Fruit fly (Drosophila melanogaster) whole organism, embryonic: ENCODE results near the gene Sfp79B.

ENCODE experiments used
- Adf1 ChIP-seq: fragments of 200-800 bp; sonication (Bioruptor generic); IDR thresholded peaks from 2 replicates; pipeline ENCODE4 v1.3.6; 2022; ENCODE audit warnings: missing biosample characterization, missing genetic modification characterization
- BEAF-32 ChIP-seq: fragments of 200-800 bp; sonication (Bioruptor generic); optimal IDR thresholded peaks from 3 replicates; lab custom pipeline; 2017; ENCODE audit warnings: missing biosample characterization, missing genetic modification characterization, mild to moderate bottlenecking, moderate library complexity, missing genetic modification reagents
- C15 ChIP-seq: fragments of 200-800 bp; sonication (Bioruptor generic); IDR thresholded peaks from 3 replicates; pipeline ENCODE4 v1.3.6; 2022; ENCODE audit warnings: missing biosample characterization, missing genetic modification characterization
- CG12219 ChIP-seq: fragments of 200-800 bp; sonication (Bioruptor generic); optimal IDR thresholded peaks from 3 replicates; lab custom pipeline; 2018; ENCODE audit warnings: missing biosample characterization, mild to moderate bottlenecking, missing genetic modification characterization
- CG12391 ChIP-seq: fragments of 200-800 bp; sonication (Bioruptor generic); optimal IDR thresholded peaks from 3 replicates; lab custom pipeline; 2018; ENCODE audit warnings: missing biosample characterization, mild to moderate bottlenecking, missing genetic modification characterization, moderate library complexity
- CG13624 ChIP-seq: fragments of 200-800 bp; sonication (Bioruptor generic); optimal IDR thresholded peaks from 2 replicates; lab custom pipeline; 2016; ENCODE audit warnings: missing biosample characterization, missing genetic modification characterization
- CG14860 ChIP-seq: fragments of 200-800 bp; sonication (Bioruptor generic); IDR thresholded peaks from 3 replicates; pipeline ENCODE4 v1.3.6; 2022; ENCODE audit warnings: missing biosample characterization, missing genetic modification characterization; ENCODE audit not compliant: partially characterized antibody
- CG15269 ChIP-seq: fragments of 200-800 bp; sonication (Bioruptor generic); optimal IDR thresholded peaks from 2 replicates; lab custom pipeline; 2018; ENCODE audit warnings: missing biosample characterization, mild to moderate bottlenecking, missing genetic modification characterization, moderate library complexity
- CG17186 ChIP-seq: fragments of 200-800 bp; sonication (Bioruptor generic); optimal IDR thresholded peaks from 3 replicates; lab custom pipeline; 2017; ENCODE audit warnings: missing biosample characterization, missing genetic modification reagents, missing genetic modification characterization
- CG17829 ChIP-seq: fragments of 200-800 bp; optimal IDR thresholded peaks from 2 replicates; lab custom pipeline; 2019; ENCODE audit warnings: missing biosample characterization, mild to moderate bottlenecking, missing genetic modification characterization, moderate library complexity
- CG1792 ChIP-seq: fragments of 200-800 bp; sonication (Bioruptor generic); optimal IDR thresholded peaks from 2 replicates; lab custom pipeline; 2016; ENCODE audit warnings: missing biosample characterization, missing genetic modification characterization
- CG18262 ChIP-seq: fragments of 200-800 bp; optimal IDR thresholded peaks from 3 replicates; lab custom pipeline; 2019; ENCODE audit warnings: missing biosample characterization, mild to moderate bottlenecking, missing genetic modification characterization, moderate library complexity
- CG18476 ChIP-seq: fragments of 200-800 bp; sonication (Bioruptor generic); optimal IDR thresholded peaks from 2 replicates; lab custom pipeline; 2016; ENCODE audit warnings: missing biosample characterization, mild to moderate bottlenecking, missing genetic modification characterization
- CG2120 ChIP-seq: fragments of 200-800 bp; sonication (Bioruptor generic); optimal IDR thresholded peaks from 3 replicates; lab custom pipeline; 2016; ENCODE audit warnings: missing biosample characterization, missing genetic modification characterization
- CG3163 ChIP-seq: fragments of 200-800 bp; sonication (Bioruptor generic); optimal IDR thresholded peaks from 3 replicates; lab custom pipeline; 2016; ENCODE audit warnings: missing biosample characterization, missing genetic modification characterization
- CG4360 ChIP-seq: fragments of 200-800 bp; sonication (Bioruptor generic); IDR thresholded peaks from 2 replicates; pipeline ENCODE4 v1.3.6; 2022; ENCODE audit warnings: missing biosample characterization, missing genetic modification characterization
- CG4424 ChIP-seq: fragments of 200-800 bp; sonication (Bioruptor generic); optimal IDR thresholded peaks from 3 replicates; lab custom pipeline; 2016; ENCODE audit warnings: missing biosample characterization, missing genetic modification characterization
- CG6791 ChIP-seq: fragments of 200-800 bp; sonication (Bioruptor generic); IDR thresholded peaks from 3 replicates; pipeline ENCODE4 v1.3.6; 2022; ENCODE audit warnings: missing biosample characterization, missing genetic modification characterization; ENCODE audit not compliant: partially characterized antibody
- CG7271 ChIP-seq: fragments of 200-800 bp; sonication (Bioruptor generic); optimal IDR thresholded peaks from 2 replicates; lab custom pipeline; 2018; ENCODE audit warnings: missing biosample characterization, mild to moderate bottlenecking, missing genetic modification characterization, moderate library complexity
- CG7357 ChIP-seq: fragments of 200-800 bp; sonication (Bioruptor generic); IDR thresholded peaks from 3 replicates; pipeline ENCODE4 v1.3.6; 2022; ENCODE audit warnings: missing biosample characterization, missing genetic modification characterization
- CG8478 ChIP-seq: fragments of >200 bp; optimal IDR thresholded peaks from 2 replicates; lab custom pipeline; 2018
- CG8924 ChIP-seq: fragments of 200-800 bp; optimal IDR thresholded peaks from 3 replicates; lab custom pipeline; 2019; ENCODE audit warnings: missing biosample characterization, mild to moderate bottlenecking, missing genetic modification characterization, moderate library complexity
- CG9932 ChIP-seq: fragments of 200-800 bp; sonication (Bioruptor generic); IDR thresholded peaks from 2 replicates; pipeline ENCODE4 v1.3.6; 2022; ENCODE audit warnings: missing biosample characterization, missing genetic modification characterization
- Chrac-16 ChIP-seq: fragments of 200-800 bp; sonication (Bioruptor generic); optimal IDR thresholded peaks from 3 replicates; lab custom pipeline; 2016; ENCODE audit warnings: missing biosample characterization, missing genetic modification characterization
- Dbx ChIP-seq: fragments of 200-800 bp; sonication (Bioruptor generic); IDR thresholded peaks from 3 replicates; pipeline ENCODE4 v1.3.6; 2022; ENCODE audit warnings: missing biosample characterization, missing genetic modification characterization
- Dfd ChIP-seq, 2 experiments: fragments of >200 bp; optimal IDR thresholded peaks; 2 replicates each; lab custom pipeline; 2017; ENCODE audit warnings: missing biosample characterization in 2 of 2, missing genetic modification characterization in 2 of 2
- E2f2 ChIP-seq: fragments of 200-800 bp; sonication (Bioruptor generic); IDR thresholded peaks from 2 replicates; pipeline ENCODE4 v1.3.6; 2022; ENCODE audit warnings: missing biosample characterization, missing genetic modification characterization
- HLH3B ChIP-seq: fragments of 200-800 bp; sonication (Bioruptor generic); IDR thresholded peaks from 2 replicates; pipeline ENCODE4 v1.3.6; 2022; ENCODE audit warnings: missing biosample characterization, missing genetic modification characterization
- HLH4C ChIP-seq: fragments of 200-800 bp; sonication (Bioruptor generic); IDR thresholded peaks from 3 replicates; pipeline ENCODE4 v1.3.6; 2022; ENCODE audit warnings: missing biosample characterization, missing genetic modification characterization; ENCODE audit not compliant: partially characterized antibody
- HLH54F ChIP-seq: fragments of 200-800 bp; sonication (Bioruptor generic); optimal IDR thresholded peaks from 3 replicates; lab custom pipeline; 2016; ENCODE audit warnings: missing biosample characterization, missing genetic modification characterization
- Hr39 ChIP-seq: fragments of >200 bp; optimal IDR thresholded peaks from 2 replicates; lab custom pipeline; 2017
- MESR4 ChIP-seq: fragments of 200-800 bp; sonication (Bioruptor generic); optimal IDR thresholded peaks from 2 replicates; lab custom pipeline; 2018; ENCODE audit warnings: missing biosample characterization, mild to moderate bottlenecking, missing genetic modification characterization, moderate library complexity
- Neu2 ChIP-seq: fragments of 200-800 bp; sonication (Bioruptor generic); optimal IDR thresholded peaks from 3 replicates; lab custom pipeline; 2016; ENCODE audit warnings: missing biosample characterization, missing genetic modification characterization, borderline replicate concordance
- Nf-YA ChIP-seq: fragments of 200-800 bp; sonication (Bioruptor generic); IDR thresholded peaks from 2 replicates; pipeline ENCODE4 v1.3.6; 2022; ENCODE audit warnings: missing biosample characterization, missing genetic modification characterization
- Opbp ChIP-seq: fragments of 200-800 bp; sonication (Bioruptor generic); IDR thresholded peaks from 3 replicates; pipeline ENCODE4 v1.3.6; 2022; ENCODE audit warnings: missing biosample characterization, missing genetic modification characterization; ENCODE audit not compliant: partially characterized antibody
- Optix ChIP-seq: fragments of 200-800 bp; sonication (Bioruptor generic); IDR thresholded peaks from 3 replicates; pipeline ENCODE4 v1.3.6; 2022; ENCODE audit warnings: missing biosample characterization, missing genetic modification characterization
- Ptx1 ChIP-seq: fragments of 200-800 bp; sonication (Bioruptor generic); IDR thresholded peaks from 2 replicates; pipeline ENCODE4 v1.3.6; 2022; ENCODE audit warnings: missing biosample characterization, missing genetic modification characterization
- bigmax ChIP-seq: fragments of 200-800 bp; sonication (Bioruptor generic); optimal IDR thresholded peaks from 2 replicates; lab custom pipeline; 2018; ENCODE audit warnings: missing biosample characterization, mild to moderate bottlenecking, missing genetic modification characterization
- chif ChIP-seq, 2 experiments: fragments of 200-800 bp; sonication (Bioruptor generic); optimal IDR thresholded peaks; 3 replicates each; lab custom pipeline; 2016; ENCODE audit warnings: missing biosample characterization in 2 of 2, missing genetic modification characterization in 2 of 2
- chinmo ChIP-seq: fragments of 200-800 bp; sonication (Bioruptor generic); IDR thresholded peaks from 4 replicates; pipeline ENCODE4 v1.3.6; 2022; ENCODE audit warnings: missing biosample characterization, missing genetic modification characterization; ENCODE audit not compliant: partially characterized antibody
- danr ChIP-seq: fragments of 200-800 bp; sonication (Bioruptor generic); IDR thresholded peaks from 2 replicates; pipeline ENCODE4 v1.3.6; 2022; ENCODE audit warnings: missing biosample characterization, missing genetic modification characterization
- dati ChIP-seq: fragments of 200-800 bp; sonication (Bioruptor generic); IDR thresholded peaks from 2 replicates; pipeline ENCODE4 v1.3.6; 2022; ENCODE audit warnings: missing biosample characterization, missing genetic modification characterization
- gfzf ChIP-seq: fragments of 200-800 bp; sonication (Bioruptor generic); optimal IDR thresholded peaks from 2 replicates; lab custom pipeline; 2016; ENCODE audit warnings: missing biosample characterization, mild to moderate bottlenecking, missing genetic modification characterization, moderate library complexity
- lmd ChIP-seq: fragments of 200-800 bp; sonication (Bioruptor generic); IDR thresholded peaks from 2 replicates; pipeline ENCODE4 v1.3.6; 2022; ENCODE audit warnings: missing biosample characterization, missing genetic modification characterization
- mam ChIP-seq: fragments of 200-800 bp; sonication (Bioruptor generic); optimal IDR thresholded peaks from 3 replicates; lab custom pipeline; 2016; ENCODE audit warnings: missing biosample characterization, missing genetic modification characterization
- nom ChIP-seq: fragments of 200-800 bp; sonication (Bioruptor generic); optimal IDR thresholded peaks from 2 replicates; lab custom pipeline; 2017; ENCODE audit warnings: missing biosample characterization, missing genetic modification characterization, mild to moderate bottlenecking, moderate library complexity, missing genetic modification reagents
- pnt ChIP-seq: fragments of 200-800 bp; sonication (Bioruptor generic); optimal IDR thresholded peaks from 3 replicates; lab custom pipeline; 2016; ENCODE audit warnings: missing biosample characterization, missing genetic modification characterization
- slou ChIP-seq: fragments of 200-800 bp; sonication (Bioruptor generic); optimal IDR thresholded peaks from 3 replicates; lab custom pipeline; 2016; ENCODE audit warnings: missing biosample characterization, missing genetic modification characterization
- stwl ChIP-seq: fragments of 200-800 bp; sonication (Bioruptor generic); optimal IDR thresholded peaks from 3 replicates; lab custom pipeline; 2018; ENCODE audit warnings: missing biosample characterization, mild to moderate bottlenecking, missing genetic modification characterization, moderate library complexity
- tll ChIP-seq, 2 experiments: fragments of 200-800 bp in 1 of 2; fragments of >200 bp in 1 of 2; sonication (Bioruptor generic) in 1 of 2; optimal IDR thresholded peaks; 2 replicates each; lab custom pipeline; 2017 to 2019; ENCODE audit warnings: missing biosample characterization in 2 of 2, missing genetic modification characterization in 2 of 2, mild to moderate bottlenecking in 1 of 2, moderate library complexity in 1 of 2
- tna ChIP-seq: fragments of 200-800 bp; sonication (Bioruptor generic); IDR thresholded peaks from 2 replicates; pipeline ENCODE4 v1.3.6; 2022; ENCODE audit warnings: missing biosample characterization, missing genetic modification characterization; ENCODE audit not compliant: partially characterized antibody

The Sfp79B gene

dm6 chr3L:22065694-22066093 is 14.4 kb upstream of the Sfp79B start, which contains the start of gene CG14561 (continued):
- peak; percentile 3 for TF ChIP-seq CG13624
- peak; percentile 92 for TF ChIP-seq CG14860 (GFP tag; lab: Robert Waterston, UW)
- TF ChIP-seq CG6791 (GFP tag; lab: Robert Waterston, UW): peak; percentile 96
- no peak for TF ChIP-seq Adf1 (GFP tag; lab: Robert Waterston, UW)
- TF ChIP-seq CG18476 (GFP tag; lab: Kevin White, UChicago): no peak
- peak; percentile 16 for TF ChIP-seq CG12391 (tag; lab: Kevin White, UChicago)
- peak; percentile 89 for TF ChIP-seq tna
- TF ChIP-seq tll (GFP tag; optimal IDR thresholded peaks at IDR 0.05; lab: Kevin White, UChicago): peak in 1 of 2 experiments; percentile 36
- TF ChIP-seq HLH3B: no peak
- TF ChIP-seq E2f2 (GFP tag; lab: Robert Waterston, UW): peak; percentile 78
- no peak for TF ChIP-seq C15 (GFP tag; lab: Robert Waterston, UW)
- no peak for TF ChIP-seq CG15269 (tag; lab: Kevin White, UChicago)
- TF ChIP-seq BEAF-32 (GFP tag; lab: Kevin White, UChicago): peak; percentile 92
- peak in 1 of 2 experiments; percentile 39 for TF ChIP-seq chif (GFP tag; optimal IDR thresholded peaks at IDR 0.05; lab: Kevin White, UChicago)
- TF ChIP-seq CG2120: peak; percentile 44
- peak; percentile 35 for TF ChIP-seq CG8924
- peak; percentile 40 for TF ChIP-seq gfzf (GFP tag; lab: Kevin White, UChicago)
- TF ChIP-seq CG17829 (tag; lab: Kevin White, UChicago): peak; percentile 65
- peak; percentile 56 for TF ChIP-seq bigmax (GFP tag; lab: Kevin White, UChicago)
- no peak for TF ChIP-seq CG8478
- TF ChIP-seq MESR4 (GFP tag; lab: Kevin White, UChicago): peak; percentile 66
- TF ChIP-seq Hr39 (lab: Kevin White, UChicago): no peak
- no peak for TF ChIP-seq dati
- peak; percentile 9 for TF ChIP-seq Chrac-16 (GFP tag; lab: Kevin White, UChicago)
- peak; percentile 96 for TF ChIP-seq Opbp (GFP tag; lab: Robert Waterston, UW)
- peak; percentile 93 for TF ChIP-seq stwl (tag; lab: Kevin White, UChicago)
- TF ChIP-seq lmd (GFP tag; lab: Robert Waterston, UW): no peak
- no peak for TF ChIP-seq CG1792
- TF ChIP-seq HLH4C (GFP tag; lab: Robert Waterston, UW): peak; percentile 89
- TF ChIP-seq CG4424 (GFP tag; lab: Kevin White, UChicago): no peak
- no peak for TF ChIP-seq Nf-YA
- TF ChIP-seq CG18262 (tag; lab: Kevin White, UChicago): no peak
- TF ChIP-seq CG7271 (tag; lab: Kevin White, UChicago): no peak
- peak; percentile 72 for TF ChIP-seq CG9932 (GFP tag; lab: Robert Waterston, UW)
- no peak for TF ChIP-seq CG12219 (GFP tag; lab: Kevin White, UChicago)
- peak; percentile 40 for TF ChIP-seq mam (GFP tag; lab: Kevin White, UChicago)
- TF ChIP-seq CG3163: no peak
- peak; percentile 26 for TF ChIP-seq HLH54F (GFP tag; lab: Kevin White, UChicago)
- no peak for TF ChIP-seq slou (GFP tag; lab: Kevin White, UChicago)
- 0 out of 2 replicates have a peak, but pooled peaks have one; percentile 21 for TF ChIP-seq Ptx1
- peak; percentile 83; the same call in 2 of the 4 replicates for TF ChIP-seq chinmo (GFP tag; lab: Robert Waterston, UW)
- TF ChIP-seq nom (GFP tag; lab: Kevin White, UChicago): no peak
- TF ChIP-seq pnt (GFP tag; lab: Kevin White, UChicago): no peak
- TF ChIP-seq Neu2 (GFP tag; lab: Kevin White, UChicago): no peak
- TF ChIP-seq Dbx (GFP tag; lab: Robert Waterston, UW): 0 out of 3 replicates have a peak, but pooled peaks have one; percentile 29
- no peak for TF ChIP-seq danr (GFP tag; lab: Robert Waterston, UW)
- peak; percentile 59 for TF ChIP-seq CG17186
- peak; percentile 75 for TF ChIP-seq CG4360
- TF ChIP-seq CG7357: no peak
- TF ChIP-seq Optix (GFP tag; lab: Robert Waterston, UW): no peak
- TF ChIP-seq Dfd (GFP tag; optimal IDR thresholded peaks at IDR 0.05; lab: Kevin White, UChicago): no peak
